Worm (Caenorhabditis elegans): ENCODE measurements around the gene sre-15.

DNA sequence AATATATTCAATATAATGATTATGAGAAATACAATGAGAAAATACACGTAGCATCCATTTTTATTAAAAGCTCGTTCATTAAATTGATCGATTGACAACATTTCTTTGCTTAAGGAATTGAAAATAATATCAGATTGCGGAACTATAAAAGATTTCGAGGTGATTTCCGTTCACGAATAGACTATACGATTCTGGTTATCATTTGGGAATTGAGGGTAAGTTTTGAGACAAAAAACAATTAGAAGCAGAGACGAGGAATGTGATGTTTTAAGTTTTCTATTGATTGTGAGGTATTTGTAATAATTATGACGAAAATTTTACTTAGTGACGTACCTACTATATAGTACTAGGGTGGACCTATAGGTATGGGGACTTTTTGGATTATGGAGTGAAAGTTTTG is 5.8 kb downstream of the sre-15 start, which contains the start of gene sre-19:
- TF ChIP-seq unc-130 (GFP tag; optimal IDR thresholded peaks at IDR 0.05) (no peak), F22D6.2 (tag; optimal IDR thresholded peaks at IDR 0.05) (no peak), dpl-1 (GFP tag; optimal IDR thresholded peaks at IDR 0.05) (no peak), lin-35 (GFP tag; optimal IDR thresholded peaks at IDR 0.05) (no peak), unc-62 (GFP tag; optimal IDR thresholded peaks at IDR 0.05) (no peak), nfyb-1 (GFP tag; IDR thresholded peaks at IDR 0.05) (no peak), atf-7 (tag; optimal IDR thresholded peaks at IDR 0.05) (no peak), let-607 (tag; optimal IDR thresholded peaks at IDR 0.05) (no peak), efl-1 (GFP tag; optimal IDR thresholded peaks at IDR 0.05) (no peak)
